Worm (Caenorhabditis elegans): ENCODE results near the gene glt-3.

- TF ChIP-seq aly-2 (tag; optimal IDR thresholded peaks at IDR 0.05) (no peak), ztf-4 (tag; optimal IDR thresholded peaks at IDR 0.05) (no peak), R02D3.7 (tag; optimal IDR thresholded peaks at IDR 0.05) (no peak), ZK546.5 (tag; optimal IDR thresholded peaks at IDR 0.05) (no peak), nhr-11 (tag; optimal IDR thresholded peaks at IDR 0.05) (no peak), mdl-1 (tag; optimal IDR thresholded peaks at IDR 0.05) (no peak)
These were observed 7.7 kb downstream of the glt-3 start, which contains the start of gene K08F4.12 for ce11 chrIV:10137804-10138203.
